Fruit fly (Drosophila melanogaster) whole organism, pupa: ENCODE measurements around the gene CG33178.

Experiments
- CG10348 ChIP-seq: fragments of 200-800 bp; sonication (Bioruptor generic); IDR thresholded peaks from 2 replicates; pipeline ENCODE4 v1.3.6; 2022; ENCODE audit warnings: missing biosample characterization, missing genetic modification characterization
- CG12605 ChIP-seq: fragments of 200-800 bp; sonication (Bioruptor generic); IDR thresholded peaks from 2 replicates; pipeline ENCODE4 v1.3.6; 2022; ENCODE audit warnings: missing biosample characterization, missing genetic modification characterization
- CG13204 ChIP-seq: fragments of 200-800 bp; sonication (Bioruptor generic); optimal IDR thresholded peaks from 2 replicates; lab custom pipeline; 2018; ENCODE audit warnings: missing biosample characterization, mild to moderate bottlenecking, missing genetic modification characterization, moderate library complexity
- CG14655 ChIP-seq: fragments of 200-800 bp; sonication (Bioruptor generic); optimal IDR thresholded peaks from 3 replicates; lab custom pipeline; 2017; ENCODE audit warnings: mild to moderate bottlenecking, missing biosample characterization, missing genetic modification reagents, missing genetic modification characterization
- CG15710 ChIP-seq: fragments of 200-800 bp; sonication (Bioruptor generic); optimal IDR thresholded peaks from 2 replicates; lab custom pipeline; 2018; ENCODE audit warnings: missing biosample characterization, mild to moderate bottlenecking, missing genetic modification characterization, moderate library complexity
- CG17806 ChIP-seq: fragments of 200-800 bp; sonication (Bioruptor generic); optimal IDR thresholded peaks from 2 replicates; lab custom pipeline; 2018; ENCODE audit warnings: missing biosample characterization, mild to moderate bottlenecking, missing genetic modification characterization, moderate library complexity
- CG32121 ChIP-seq: fragments of 200-800 bp; sonication (Bioruptor generic); IDR thresholded peaks from 2 replicates; pipeline ENCODE4 v1.3.6; 2022; ENCODE audit warnings: missing biosample characterization, missing genetic modification characterization
- CG34367 ChIP-seq: fragments of 200-800 bp; sonication (Bioruptor generic); optimal IDR thresholded peaks from 2 replicates; lab custom pipeline; 2018; ENCODE audit warnings: missing biosample characterization, mild to moderate bottlenecking, missing genetic modification characterization
- CG4496 ChIP-seq: fragments of 200-800 bp; sonication (Bioruptor generic); IDR thresholded peaks from 3 replicates; pipeline ENCODE4 v1.3.6; 2022; ENCODE audit warnings: missing biosample characterization, missing genetic modification characterization
- CG8159 ChIP-seq: fragments of 200-800 bp; sonication (Bioruptor generic); optimal IDR thresholded peaks from 3 replicates; lab custom pipeline; 2018; ENCODE audit warnings: missing biosample characterization, mild to moderate bottlenecking, missing genetic modification characterization, moderate library complexity
- CG8301 ChIP-seq: fragments of 200-800 bp; sonication (Bioruptor generic); optimal IDR thresholded peaks from 2 replicates; lab custom pipeline; 2018; ENCODE audit warnings: missing biosample characterization, mild to moderate bottlenecking, missing genetic modification characterization
- CG9948 ChIP-seq: fragments of 200-800 bp; sonication (Bioruptor generic); optimal IDR thresholded peaks from 2 replicates; lab custom pipeline; 2018; ENCODE audit warnings: missing biosample characterization, mild to moderate bottlenecking, missing genetic modification characterization, moderate library complexity
- D1 ChIP-seq: fragments of 200-800 bp; sonication (Bioruptor generic); optimal IDR thresholded peaks from 2 replicates; lab custom pipeline; 2018; ENCODE audit warnings: missing biosample characterization, mild to moderate bottlenecking, missing genetic modification characterization, moderate library complexity
- EcR ChIP-seq: fragments of 200-800 bp; sonication (Bioruptor generic); optimal IDR thresholded peaks from 3 replicates; lab custom pipeline; 2019; ENCODE audit warnings: missing biosample characterization, missing genetic modification characterization, mild to moderate bottlenecking, moderate library complexity, missing genetic modification reagents
- Ets98B ChIP-seq: fragments of 200-800 bp; sonication (Bioruptor generic); IDR thresholded peaks from 2 replicates; pipeline ENCODE4 v1.3.6; 2022; ENCODE audit warnings: missing biosample characterization, missing genetic modification characterization
- Pif1A ChIP-seq: fragments of 200-800 bp; sonication (Bioruptor generic); optimal IDR thresholded peaks from 3 replicates; lab custom pipeline; 2016; ENCODE audit warnings: missing biosample characterization, missing genetic modification characterization
- Pif1B ChIP-seq: fragments of 200-800 bp; sonication (Bioruptor generic); optimal IDR thresholded peaks from 3 replicates; lab custom pipeline; 2016; ENCODE audit warnings: missing biosample characterization, missing genetic modification characterization
- Snoo ChIP-seq: fragments of 200-800 bp; sonication (Bioruptor generic); optimal IDR thresholded peaks from 3 replicates; lab custom pipeline; 2017; ENCODE audit warnings: missing biosample characterization, mild to moderate bottlenecking, missing genetic modification characterization, inconsistent platforms
- fd96Ca ChIP-seq: fragments of 200-800 bp; sonication (Bioruptor generic); IDR thresholded peaks from 3 replicates; pipeline ENCODE4 v1.3.6; 2022; ENCODE audit warnings: missing biosample characterization, missing genetic modification characterization
- gl ChIP-seq: fragments of 200-800 bp; sonication (Bioruptor generic); optimal IDR thresholded peaks from 2 replicates; lab custom pipeline; 2018; ENCODE audit warnings: missing biosample characterization, mild to moderate bottlenecking, missing genetic modification characterization
- rn ChIP-seq: fragments of 200-800 bp; sonication (Bioruptor generic); IDR thresholded peaks from 2 replicates; pipeline ENCODE4 v1.3.6; 2022; ENCODE audit warnings: missing biosample characterization, missing genetic modification characterization

Gene CG33178

dm6 chrX:15123418-15123994 is 40.9 kb downstream of the CG33178 start:
- TF ChIP-seq gl (tag; lab: Kevin White, UChicago) = no peak
- TF ChIP-seq CG8301 = peak; percentile 55
- TF ChIP-seq CG17806 (tag; lab: Kevin White, UChicago) = peak; percentile 34
- no peak for TF ChIP-seq Pif1A
- no peak for TF ChIP-seq D1 (tag; lab: Kevin White, UChicago)
- peak; percentile 11 for TF ChIP-seq CG34367
- peak; percentile 27; the same call in 1 of the 2 replicates for TF ChIP-seq CG32121 (GFP tag; lab: Robert Waterston, UW)
- TF ChIP-seq CG14655 = peak; percentile 77
- TF ChIP-seq Ets98B = no peak
- no peak for TF ChIP-seq Snoo (tag; lab: Kevin White, UChicago)
- no peak for TF ChIP-seq Pif1B (GFP tag; lab: Kevin White, UChicago)
- TF ChIP-seq fd96Ca = no peak
- no peak; the same call in 1 of the 2 replicates for TF ChIP-seq CG10348 (GFP tag; lab: Robert Waterston, UW)
- TF ChIP-seq CG15710 (tag; lab: Kevin White, UChicago) = peak; percentile 35
- TF ChIP-seq EcR (GFP tag; lab: Kevin White, UChicago) = no peak
- no peak for TF ChIP-seq CG13204 (GFP tag; lab: Kevin White, UChicago)
- TF ChIP-seq CG4496 (GFP tag; lab: Robert Waterston, UW) = 0 out of 3 replicates have a peak, but pooled peaks have one; percentile 7
- peak; percentile 73 for TF ChIP-seq CG9948 (tag; lab: Kevin White, UChicago)
- TF ChIP-seq rn (GFP tag; lab: Robert Waterston, UW) = no peak
- no peak for TF ChIP-seq CG12605
- peak; percentile 67 for TF ChIP-seq CG8159 (tag; lab: Kevin White, UChicago)

dm6 chrX:15125496-15125895 is 42.9 kb downstream of the CG33178 start, which contains the start of gene drd:
Gene drd, plus strand, starts transcription at chrX:15125753.
- TF ChIP-seq CG10348 (GFP tag; lab: Robert Waterston, UW) (no peak), CG13204 (GFP tag; lab: Kevin White, UChicago) (no peak), CG32121 (GFP tag; lab: Robert Waterston, UW) (no peak), rn (GFP tag; lab: Robert Waterston, UW) (no peak), CG17806 (tag; lab: Kevin White, UChicago) (no peak), CG14655 (no peak), gl (tag; lab: Kevin White, UChicago) (no peak), CG8301 (no peak), Snoo (tag; lab: Kevin White, UChicago) (no peak), CG8159 (tag; lab: Kevin White, UChicago) (no peak), fd96Ca (no peak), CG34367 (no peak)

- TF ChIP-seq CG32121 (GFP tag; lab: Robert Waterston, UW) (no peak), CG8159 (tag; lab: Kevin White, UChicago) (peak; percentile 36), Pif1A (peak; percentile 23), CG13204 (GFP tag; lab: Kevin White, UChicago) (no peak), CG14655 (peak; percentile 41), Pif1B (GFP tag; lab: Kevin White, UChicago) (no peak), rn (GFP tag; lab: Robert Waterston, UW) (no peak), CG8301 (peak; percentile 22), Ets98B (no peak)
These were observed 45.4 kb downstream of the CG33178 start for dm6 chrX:15127880-15128644.

dm6 chrX:15132065-15132464 is 49.4 kb downstream of the CG33178 start:
- TF ChIP-seq CG12605 (no peak), CG8301 (peak; percentile 49), fd96Ca (no peak), CG13204 (GFP tag; lab: Kevin White, UChicago) (no peak), Pif1A (no peak), rn (GFP tag; lab: Robert Waterston, UW) (no peak), CG34367 (no peak), CG14655 (peak; percentile 52), CG32121 (GFP tag; lab: Robert Waterston, UW) (no peak), CG8159 (tag; lab: Kevin White, UChicago) (no peak), Snoo (tag; lab: Kevin White, UChicago) (no peak), CG15710 (tag; lab: Kevin White, UChicago) (no peak), CG17806 (tag; lab: Kevin White, UChicago) (no peak), CG9948 (tag; lab: Kevin White, UChicago) (no peak), gl (tag; lab: Kevin White, UChicago) (no peak), Pif1B (GFP tag; lab: Kevin White, UChicago) (no peak), CG10348 (GFP tag; lab: Robert Waterston, UW) (no peak), EcR (GFP tag; lab: Kevin White, UChicago) (no peak)
